Worm (Caenorhabditis elegans): ENCODE results near the gene tat-1.
"Not testable (repeated sequence)": the region's sequence is repeated elsewhere in the genome, so short reads cannot be mapped to it uniquely, and the experiment has no call there.

tat-1 gene

ce11 chrIII:12388106-12388505 is 33.4 kb downstream of the tat-1 start:
- TF ChIP-seq zim-3 (tag; optimal IDR thresholded peaks at IDR 0.05) (no peak), unc-62 (GFP tag; optimal IDR thresholded peaks at IDR 0.05) (no peak), ztf-6 (GFP tag; IDR thresholded peaks at IDR 0.05) (no peak), rcor-1 (GFP tag; IDR thresholded peaks at IDR 0.05) (no peak), nhr-179 (tag; optimal IDR thresholded peaks at IDR 0.05) (no peak), madf-6 (GFP tag; IDR thresholded peaks at IDR 0.05) (no peak), ccch-3 (GFP tag; optimal IDR thresholded peaks at IDR 0.05) (no peak), F57A8.1 (GFP tag; optimal IDR thresholded peaks at IDR 0.05) (no peak), ekl-4 (GFP tag; IDR thresholded peaks at IDR 0.05) (no peak), mel-28 (tag; optimal IDR thresholded peaks at IDR 0.05; ENCODE audit: borderline replicate concordance) (no peak), ceh-58 (GFP tag; IDR thresholded peaks at IDR 0.05) (no peak)

- TF ChIP-seq aptf-2 (GFP tag; conservative IDR thresholded peaks at IDR 0.05): peak; percentile 95
These were observed 34.2 kb downstream of the tat-1 start for ce11 chrIII:12387344-12387743.

- TF ChIP-seq nhr-90, chd-7, F57C9.4 (tag; optimal IDR thresholded peaks at IDR 0.05): not testable (repeated sequence)
These were observed 34.9 kb downstream of the tat-1 start, which contains the start of gene Y49E10.30 for ce11 chrIII:12386597-12386996. Y49E10.30 (plus strand) TSS chrIII:12386897.

- peak; percentile 91 for TF ChIP-seq aptf-2 (GFP tag; conservative IDR thresholded peaks at IDR 0.05)
These were observed 35.5 kb downstream of the tat-1 start for ce11 chrIII:12385996-12386395.

- TF ChIP-seq attf-3, zfh-2, B0019.2 (GFP tag; conservative IDR thresholded peaks at IDR 0.05): not testable (repeated sequence)
These were observed 37.8 kb downstream of the tat-1 start, which contains the start of gene Y49E10.4 for ce11 chrIII:12383709-12384108. Y49E10.4 (minus strand) TSS chrIII:12383809.

ce11 chrIII:12382799-12383198 is 38.7 kb downstream of the tat-1 start:
- TF ChIP-seq egrh-3 (GFP tag; IDR thresholded peaks at IDR 0.05) (0 out of 2 replicates have a peak, but pooled peaks have one; percentile 12), ceh-91 (GFP tag; IDR thresholded peaks at IDR 0.05) (0 out of 2 replicates have a peak, but pooled peaks have one; percentile 38), hmg-1.2 (GFP tag; IDR thresholded peaks at IDR 0.05) (peak; percentile 50), mcd-1 (GFP tag; IDR thresholded peaks at IDR 0.05) (peak; percentile 83), F33H1.4 (GFP tag; IDR thresholded peaks at IDR 0.05) (0 out of 2 replicates have a peak, but pooled peaks have one; percentile 27), D2030.7 (GFP tag; IDR thresholded peaks at IDR 0.05) (peak; percentile 31), madf-6 (GFP tag; IDR thresholded peaks at IDR 0.05) (peak; percentile 55; the same call in 1 of the 2 replicates)

- TF ChIP-seq lin-54 (GFP tag; optimal IDR thresholded peaks at IDR 0.05) (peak; percentile 81), Y53F4B.3 (GFP tag; IDR thresholded peaks at IDR 0.05) (no peak), C17E4.6 (GFP tag; IDR thresholded peaks at IDR 0.05) (no peak), efl-1 (GFP tag; optimal IDR thresholded peaks at IDR 0.05) (peak; percentile 59), Y79H2A.3 (GFP tag; conservative IDR thresholded peaks at IDR 0.05) (no peak), lin-35 (GFP tag; optimal IDR thresholded peaks at IDR 0.05) (peak in 1 of 3 experiments; percentile 81), dpl-1 (GFP tag; optimal IDR thresholded peaks at IDR 0.05) (peak; percentile 41), mcd-1 (GFP tag; IDR thresholded peaks at IDR 0.05) (peak; percentile 84)
These were observed 44.3 kb downstream of the tat-1 start, which contains the start of gene pph-4.2 for ce11 chrIII:12377198-12377662. pph-4.2 (minus strand) TSS chrIII:12377248.

Measured in whole organism, young adult.